Worm (Caenorhabditis elegans): ENCODE data around the gene F47B8.2.

Gene F47B8.2

ce11 chrV:14316525-14316924, at the start of gene F47B8.2:
F47B8.2 (minus strand) TSS chrV:14316625.
- TF ChIP-seq ztf-29 (GFP tag; IDR thresholded peaks at IDR 0.05) (no peak), T22C8.4 (GFP tag; IDR thresholded peaks at IDR 0.05) (no peak), flt-1 (GFP tag; IDR thresholded peaks at IDR 0.05) (no peak), klf-2 (GFP tag; conservative IDR thresholded peaks at IDR 0.05) (no peak), ref-1 (GFP tag; conservative IDR thresholded peaks at IDR 0.05) (no peak), med-1 (GFP tag; optimal IDR thresholded peaks at IDR 0.05; ENCODE audit: insufficient read depth) (no peak), cog-1 (tag; optimal IDR thresholded peaks at IDR 0.05) (no peak), ztf-23 (GFP tag; IDR thresholded peaks at IDR 0.05) (no peak), tab-1 (GFP tag; IDR thresholded peaks at IDR 0.05) (no peak)

- TF ChIP-seq ref-1 (GFP tag; conservative IDR thresholded peaks at IDR 0.05): no peak
- no peak for TF ChIP-seq flt-1 (GFP tag; IDR thresholded peaks at IDR 0.05)
- TF ChIP-seq med-1 (GFP tag; optimal IDR thresholded peaks at IDR 0.05; ENCODE audit: insufficient read depth): no peak
- no peak for TF ChIP-seq klf-2 (GFP tag; conservative IDR thresholded peaks at IDR 0.05)
- no peak for TF ChIP-seq cog-1 (tag; optimal IDR thresholded peaks at IDR 0.05)
- no peak for TF ChIP-seq tab-1 (GFP tag; IDR thresholded peaks at IDR 0.05)
- TF ChIP-seq T22C8.4 (GFP tag; IDR thresholded peaks at IDR 0.05): no peak
- no peak for TF ChIP-seq ztf-23 (GFP tag; IDR thresholded peaks at IDR 0.05)
- no peak for TF ChIP-seq ztf-29 (GFP tag; IDR thresholded peaks at IDR 0.05)
These were observed 48.3 kb upstream of the F47B8.2 start for ce11 chrV:14364586-14365248.

ce11 chrV:14361973-14362372, 45.5 kb upstream of the F47B8.2 start:
- no peak for TF ChIP-seq ztf-29 (GFP tag; IDR thresholded peaks at IDR 0.05)
- TF ChIP-seq cog-1 (tag; optimal IDR thresholded peaks at IDR 0.05): no peak
- TF ChIP-seq tab-1 (GFP tag; IDR thresholded peaks at IDR 0.05): no peak
- TF ChIP-seq ref-1 (GFP tag; conservative IDR thresholded peaks at IDR 0.05): no peak

ce11 chrV:14358577-14358976, 42.2 kb upstream of the F47B8.2 start, which contains the start of gene Y49A3A.4:
Y49A3A.4 (minus strand) TSS chrV:14358890.
- TF ChIP-seq cog-1 (tag; optimal IDR thresholded peaks at IDR 0.05) (no peak), ref-1 (GFP tag; conservative IDR thresholded peaks at IDR 0.05) (no peak), ztf-29 (GFP tag; IDR thresholded peaks at IDR 0.05) (no peak), T22C8.4 (GFP tag; IDR thresholded peaks at IDR 0.05) (no peak), med-1 (GFP tag; optimal IDR thresholded peaks at IDR 0.05; ENCODE audit: insufficient read depth) (no peak), tab-1 (GFP tag; IDR thresholded peaks at IDR 0.05) (no peak), flt-1 (GFP tag; IDR thresholded peaks at IDR 0.05) (no peak), ztf-23 (GFP tag; IDR thresholded peaks at IDR 0.05) (no peak), klf-2 (GFP tag; conservative IDR thresholded peaks at IDR 0.05) (no peak)

ce11 chrV:14355738-14356368, 39.4 kb upstream of the F47B8.2 start, which contains the start of gene cyn-1:
cyn-1 (plus strand) TSS chrV:14356076.
- TF ChIP-seq ref-1 (GFP tag; conservative IDR thresholded peaks at IDR 0.05) (no peak), klf-2 (GFP tag; conservative IDR thresholded peaks at IDR 0.05) (no peak), med-1 (GFP tag; optimal IDR thresholded peaks at IDR 0.05; ENCODE audit: insufficient read depth) (no peak), ztf-29 (GFP tag; IDR thresholded peaks at IDR 0.05) (no peak), cog-1 (tag; optimal IDR thresholded peaks at IDR 0.05) (peak; percentile 2), T22C8.4 (GFP tag; IDR thresholded peaks at IDR 0.05) (no peak), flt-1 (GFP tag; IDR thresholded peaks at IDR 0.05) (0 out of 2 replicates have a peak, but pooled peaks have one; percentile 34), ztf-23 (GFP tag; IDR thresholded peaks at IDR 0.05) (no peak)

- TF ChIP-seq cog-1 (tag; optimal IDR thresholded peaks at IDR 0.05): no peak
- no peak for TF ChIP-seq T22C8.4 (GFP tag; IDR thresholded peaks at IDR 0.05)
These were observed 37.9 kb upstream of the F47B8.2 start, which contains the start of gene Y49A3A.3 for ce11 chrV:14354258-14354877. Y49A3A.3 (plus strand) TSS chrV:14354410.

- no peak for TF ChIP-seq med-1 (GFP tag; optimal IDR thresholded peaks at IDR 0.05; ENCODE audit: insufficient read depth)
- 0 out of 2 replicates have a peak, but pooled peaks have one; percentile 57 for TF ChIP-seq flt-1 (GFP tag; IDR thresholded peaks at IDR 0.05)
These were observed 35.6 kb upstream of the F47B8.2 start for ce11 chrV:14352032-14352431.

ce11 chrV:14351629-14352028, 35.2 kb upstream of the F47B8.2 start, which contains the start of gene vha-13:
vha-13 (plus strand) TSS chrV:14351709.
- TF ChIP-seq ref-1 (GFP tag; conservative IDR thresholded peaks at IDR 0.05) (no peak), ztf-23 (GFP tag; IDR thresholded peaks at IDR 0.05) (no peak), tab-1 (GFP tag; IDR thresholded peaks at IDR 0.05) (no peak), klf-2 (GFP tag; conservative IDR thresholded peaks at IDR 0.05) (no peak), cog-1 (tag; optimal IDR thresholded peaks at IDR 0.05) (no peak), T22C8.4 (GFP tag; IDR thresholded peaks at IDR 0.05) (no peak), ztf-29 (GFP tag; IDR thresholded peaks at IDR 0.05) (no peak), med-1 (GFP tag; optimal IDR thresholded peaks at IDR 0.05; ENCODE audit: insufficient read depth) (no peak), flt-1 (GFP tag; IDR thresholded peaks at IDR 0.05) (no peak)

ce11 chrV:14350949-14351348, 34.5 kb upstream of the F47B8.2 start:
- peak; percentile 35; the same call in 1 of the 2 replicates for TF ChIP-seq flt-1 (GFP tag; IDR thresholded peaks at IDR 0.05)
- no peak for TF ChIP-seq ztf-29 (GFP tag; IDR thresholded peaks at IDR 0.05)
- TF ChIP-seq ztf-23 (GFP tag; IDR thresholded peaks at IDR 0.05): no peak
- TF ChIP-seq med-1 (GFP tag; optimal IDR thresholded peaks at IDR 0.05; ENCODE audit: insufficient read depth): no peak
- TF ChIP-seq tab-1 (GFP tag; IDR thresholded peaks at IDR 0.05): no peak
- no peak for TF ChIP-seq T22C8.4 (GFP tag; IDR thresholded peaks at IDR 0.05)
- no peak for TF ChIP-seq klf-2 (GFP tag; conservative IDR thresholded peaks at IDR 0.05)
